Worm (Caenorhabditis elegans): Measurements from ENCODE around the gene ril-1.

Gene ril-1

DNA sequence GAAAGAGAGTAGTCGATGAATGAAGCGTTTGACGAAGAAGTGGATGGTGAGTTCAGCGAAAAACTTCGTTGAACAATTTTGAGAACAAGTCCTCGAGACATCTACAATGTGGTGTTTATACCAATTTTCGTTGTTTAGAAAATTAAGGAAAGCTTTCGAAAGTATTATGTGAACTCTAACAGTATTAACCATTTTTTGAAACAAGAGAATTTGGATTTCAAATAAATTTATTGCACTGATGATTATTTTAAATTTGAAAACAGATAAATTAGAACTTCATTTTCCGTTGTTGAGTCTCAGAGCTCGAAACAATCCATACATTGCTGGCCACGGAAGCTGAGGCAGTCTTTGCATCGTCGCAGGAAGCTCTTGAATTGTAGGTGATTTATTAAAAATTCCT lies 1.4 kb downstream of the ril-1 start, which contains the start of gene C53A5.16:
TSS of gene C53A5.16 (minus strand) at position 101 of the 400 bp plus-strand sequence.
- no peak for TF ChIP-seq sup-37 (GFP tag; optimal IDR thresholded peaks at IDR 0.05)
- TF ChIP-seq ama-1 (optimal IDR thresholded peaks at IDR 0.05) = peak; percentile 37

DNA sequence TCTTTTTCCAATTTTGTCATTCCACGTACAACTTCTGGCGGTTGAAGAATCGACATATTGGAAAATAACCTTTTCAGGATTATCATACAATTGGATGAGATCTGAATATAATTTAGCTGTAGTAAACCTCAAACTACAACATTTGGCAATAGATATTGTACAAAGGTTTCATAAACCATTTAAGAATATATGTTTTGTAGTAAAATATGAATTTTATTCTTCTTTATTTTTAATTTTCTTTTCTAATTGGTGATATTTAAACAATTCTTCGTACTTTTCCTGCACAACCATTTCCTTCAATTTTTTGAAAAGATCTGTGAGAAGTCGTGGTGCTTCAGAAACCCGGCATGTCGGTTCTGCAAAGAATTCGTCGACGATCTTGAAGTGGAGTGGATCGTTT lies 2.9 kb downstream of the ril-1 start, which contains the start of gene C53A5.17:
TSS of gene C53A5.17 (minus strand) at position 101 of the 400 bp plus-strand sequence.
- TF ChIP-seq ceh-88 (GFP tag; IDR thresholded peaks at IDR 0.05) = no peak
- TF ChIP-seq aha-1 (tag; optimal IDR thresholded peaks at IDR 0.05) = no peak
- no peak for TF ChIP-seq skn-1 (tag; optimal IDR thresholded peaks at IDR 0.05)
- no peak for TF ChIP-seq snu-23 (GFP tag; optimal IDR thresholded peaks at IDR 0.05)
- TF ChIP-seq nhr-90 (tag; optimal IDR thresholded peaks at IDR 0.05; ENCODE audit: poor library complexity) = no peak
- no peak for TF ChIP-seq dsc-1 (tag; optimal IDR thresholded peaks at IDR 0.05)
- no peak for TF ChIP-seq unc-130 (tag; optimal IDR thresholded peaks at IDR 0.05)
- no peak for TF ChIP-seq hlh-4 (tag; optimal IDR thresholded peaks at IDR 0.05)
- no peak for TF ChIP-seq dpl-1 (GFP tag; optimal IDR thresholded peaks at IDR 0.05)
- no peak for TF ChIP-seq unc-30 (tag; optimal IDR thresholded peaks at IDR 0.05)
- no peak for TF ChIP-seq ceh-90 (tag; optimal IDR thresholded peaks at IDR 0.05)
- TF ChIP-seq sox-4 (tag; optimal IDR thresholded peaks at IDR 0.05) = no peak
- TF ChIP-seq efl-1 (optimal IDR thresholded peaks at IDR 0.05) = no peak
- TF ChIP-seq efl-1 (GFP tag; optimal IDR thresholded peaks at IDR 0.05 in 1 of 2) = no peak
- TF ChIP-seq Y116A8C.19 (tag; optimal IDR thresholded peaks at IDR 0.05; ENCODE audit: borderline replicate concordance) = no peak
- TF ChIP-seq F16B12.6 (tag; optimal IDR thresholded peaks at IDR 0.05) = no peak
- no peak for TF ChIP-seq mef-2 (tag; optimal IDR thresholded peaks at IDR 0.05)

DNA sequence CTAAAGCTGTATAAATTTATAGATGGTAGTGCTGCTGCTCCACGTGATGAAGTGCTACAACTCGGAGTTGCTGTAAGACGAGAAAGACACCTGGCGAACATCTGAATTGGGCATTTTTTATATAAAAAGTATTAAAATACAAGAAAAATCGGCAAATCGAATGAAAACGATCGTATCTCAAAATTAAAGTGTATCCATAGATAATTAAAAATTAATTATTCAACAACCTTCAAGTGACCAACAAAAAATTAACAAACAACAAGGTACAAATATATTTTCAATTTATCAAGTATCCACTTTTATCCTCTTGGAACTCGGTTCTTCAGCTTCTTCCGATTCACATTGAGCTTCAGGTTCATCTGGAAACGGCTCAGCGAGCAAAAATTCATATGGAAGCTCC lies 4.7 kb downstream of the ril-1 start, which contains the start of gene R02D5.8:
TSS of gene R02D5.8 (minus strand) at position 101 of the 400 bp plus-strand sequence.
- TF ChIP-seq mab-9 (GFP tag; IDR thresholded peaks at IDR 0.05) = no peak
- TF ChIP-seq irx-1 (tag; optimal IDR thresholded peaks at IDR 0.05) = no peak
- no peak for TF ChIP-seq ces-1 (GFP tag; optimal IDR thresholded peaks at IDR 0.05)
- no peak for TF ChIP-seq lin-39 (tag; optimal IDR thresholded peaks at IDR 0.05)
- TF ChIP-seq lin-35 (GFP tag; optimal IDR thresholded peaks at IDR 0.05) = no peak
- no peak for TF ChIP-seq fkh-8 (tag; optimal IDR thresholded peaks at IDR 0.05)
- no peak for TF ChIP-seq ztf-4 (tag; optimal IDR thresholded peaks at IDR 0.05)
- no peak for TF ChIP-seq fkh-10 (GFP tag; optimal IDR thresholded peaks at IDR 0.05)
- no peak for TF ChIP-seq nhr-20 (tag; optimal IDR thresholded peaks at IDR 0.05)
- TF ChIP-seq xbp-1 (tag; optimal IDR thresholded peaks at IDR 0.05) = no peak
- TF ChIP-seq efl-1 (optimal IDR thresholded peaks at IDR 0.05) = no peak
- no peak for TF ChIP-seq efl-1 (GFP tag; optimal IDR thresholded peaks at IDR 0.05 in 1 of 2)
- no peak for TF ChIP-seq ets-5 (GFP tag; IDR thresholded peaks at IDR 0.05)
- no peak for TF ChIP-seq ztf-11 (tag; optimal IDR thresholded peaks at IDR 0.05)
- no peak for TF ChIP-seq nhr-76 (tag; optimal IDR thresholded peaks at IDR 0.05)
- no peak for TF ChIP-seq efl-3 (GFP tag; optimal IDR thresholded peaks at IDR 0.05)

DNA sequence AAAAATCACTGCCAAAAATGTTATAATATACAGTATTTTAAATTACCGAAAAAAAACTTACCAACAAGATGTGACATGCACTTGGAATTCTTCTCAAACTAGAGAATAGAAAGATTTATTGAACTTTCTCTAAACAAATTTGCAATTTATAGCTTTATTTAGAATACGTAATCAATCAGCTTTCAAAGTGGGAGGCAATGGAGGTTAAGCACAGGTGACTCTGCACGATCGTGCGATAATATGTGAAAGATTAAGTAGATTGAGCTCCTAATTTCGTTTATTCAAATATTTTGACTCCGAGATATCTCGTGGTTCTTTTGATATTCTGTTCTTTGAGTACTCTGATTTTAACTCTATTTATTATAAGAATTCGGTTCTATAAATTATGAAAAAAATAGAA lies 5.9 kb downstream of the ril-1 start, which contains the start of gene R02D5.6:
TSS of gene R02D5.6 (minus strand) at position 101 of the 400 bp plus-strand sequence.
- TF ChIP-seq vab-15 (tag; optimal IDR thresholded peaks at IDR 0.05) (no peak), Y116A8C.19 (tag; optimal IDR thresholded peaks at IDR 0.05; ENCODE audit: borderline replicate concordance) (no peak), fkh-8 (tag; optimal IDR thresholded peaks at IDR 0.05) (peak; percentile 14), unc-98 (GFP tag; IDR thresholded peaks at IDR 0.05) (no peak), tlp-1 (tag; optimal IDR thresholded peaks at IDR 0.05) (no peak), fkh-4 (tag; optimal IDR thresholded peaks at IDR 0.05; ENCODE audit: borderline replicate concordance) (no peak)

DNA sequence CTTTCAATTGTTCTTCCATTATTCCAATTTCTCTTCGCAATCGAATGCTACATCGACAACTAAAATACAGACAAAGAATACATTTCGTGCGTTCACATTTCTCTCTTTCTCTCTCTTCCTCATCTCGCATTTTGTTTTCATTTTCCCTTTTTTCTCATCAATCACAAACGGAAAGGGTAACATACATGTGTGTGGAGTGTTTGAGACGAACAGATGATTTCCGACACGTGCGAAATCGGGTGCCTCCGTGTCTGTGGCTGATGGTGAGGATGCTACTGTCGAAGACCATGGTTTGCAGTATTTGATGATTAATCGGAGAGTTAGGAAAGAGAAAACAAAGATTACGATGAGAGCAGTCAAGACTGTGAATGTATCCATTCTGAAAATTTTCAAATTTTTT lies 13.2 kb downstream of the ril-1 start, which contains the start of gene R02D5.9:
TSS of gene R02D5.9 (minus strand) at position 378 of the 400 bp plus-strand sequence.
- TF ChIP-seq unc-62 (GFP tag; optimal IDR thresholded peaks at IDR 0.05) (no peak), nhr-71 (tag; optimal IDR thresholded peaks at IDR 0.05) (peak; percentile 25), dsc-1 (tag; optimal IDR thresholded peaks at IDR 0.05) (no peak), skn-1 (tag; optimal IDR thresholded peaks at IDR 0.05) (peak; percentile 14), lin-14 (GFP tag; optimal IDR thresholded peaks at IDR 0.05) (peak; percentile 87), snu-23 (GFP tag; optimal IDR thresholded peaks at IDR 0.05) (peak; percentile 51), nhr-85 (tag) (peak; percentile 91), tbx-2 (tag; optimal IDR thresholded peaks at IDR 0.05) (peak; percentile 42), efl-1 (optimal IDR thresholded peaks at IDR 0.05) (peak; percentile 4 to 9), efl-1 (GFP tag; optimal IDR thresholded peaks at IDR 0.05 in 1 of 2) (peak in 1 of 2 experiments; percentile 4), hlh-4 (tag; optimal IDR thresholded peaks at IDR 0.05) (no peak), nhr-28 (tag; optimal IDR thresholded peaks at IDR 0.05) (no peak), blmp-1 (tag; optimal IDR thresholded peaks at IDR 0.05) (peak; percentile 99), mdl-1 (tag; optimal IDR thresholded peaks at IDR 0.05) (peak in 1 of 2 experiments; percentile 94), Y116A8C.19 (tag; optimal IDR thresholded peaks at IDR 0.05; ENCODE audit: borderline replicate concordance) (no peak), elt-2 (tag; optimal IDR thresholded peaks at IDR 0.05) (no peak), unc-130 (tag; optimal IDR thresholded peaks at IDR 0.05) (peak; percentile 6)

Data from whole organism, L1 larva.